Worm (Caenorhabditis elegans) whole organism, L4 larva: ENCODE measurements around the gene K08F9.1.

ENCODE experiments used
- F37D6.2 ChIP-seq: sonication (generic microtip); optimal IDR thresholded peaks from 2 replicates; lab custom pipeline; 2016; ENCODE audit warnings: mild to moderate bottlenecking, missing genetic modification characterization, missing compliant biosample characterization
- F49E8.2 ChIP-seq: sonication (generic microtip); optimal IDR thresholded peaks from 2 replicates; lab custom pipeline; 2016; ENCODE audit warnings: missing compliant biosample characterization, mild to moderate bottlenecking, missing genetic modification characterization, borderline replicate concordance
- T20F7.1 ChIP-seq: fragments of 200-800 bp; sonication (Bioruptor generic); optimal IDR thresholded peaks from 2 replicates; lab custom pipeline; 2018; ENCODE audit warnings: mild to moderate bottlenecking, missing genetic modification characterization, missing compliant biosample characterization
- arid-1 ChIP-seq: fragments of 200-800 bp; sonication (Bioruptor generic); conservative IDR thresholded peaks from 2 replicates; pipeline ENCODE4 v1.3.6; 2022; ENCODE audit warnings: missing genetic modification reagents, missing genetic modification characterization, missing compliant biosample characterization
- ceh-44 ChIP-seq: fragments of 200-800 bp; sonication (Bioruptor generic); IDR thresholded peaks from 2 replicates; pipeline ENCODE4 v1.3.6; 2022; ENCODE audit warnings: missing genetic modification reagents, missing genetic modification characterization, missing compliant biosample characterization
- cey-2 ChIP-seq: sonication (generic microtip); optimal IDR thresholded peaks from 3 replicates; lab custom pipeline; 2017; ENCODE audit warnings: missing genetic modification characterization, mild to moderate bottlenecking, missing compliant biosample characterization, antibody characterized with exemption, borderline replicate concordance; ENCODE audit not compliant: insufficient read depth
- daf-12 ChIP-seq: fragments of 150-350 bp; optimal IDR thresholded peaks from 2 replicates; lab custom pipeline; 2014; ENCODE audit warnings: missing biosample characterization, missing genetic modification reagents, missing genetic modification characterization
- daf-16 ChIP-seq, 3 experiments: sonication (generic microtip); optimal IDR thresholded peaks; 2 replicates each; lab custom pipeline; 2016 to 2017; ENCODE audit warnings: missing genetic modification characterization in 3 of 3, missing genetic modification reagents in 3 of 3, mild to moderate bottlenecking in 2 of 3, missing compliant biosample characterization in 2 of 3, missing biosample characterization in 1 of 3, moderate library complexity in 1 of 3
- dmd-6 ChIP-seq: fragments of 200-800 bp; sonication (Bioruptor generic); IDR thresholded peaks from 2 replicates; pipeline ENCODE4 v1.3.6; 2022; ENCODE audit warnings: missing genetic modification reagents, missing genetic modification characterization, missing compliant biosample characterization
- dmd-8 ChIP-seq: fragments of 200-800 bp; sonication (Bioruptor generic); IDR thresholded peaks from 2 replicates; pipeline ENCODE4 v1.3.6; 2022; ENCODE audit warnings: missing genetic modification characterization, missing compliant biosample characterization
- dmd-9 ChIP-seq: fragments of 200-800 bp; sonication (Bioruptor generic); IDR thresholded peaks from 2 replicates; pipeline ENCODE4 v1.3.6; 2022; ENCODE audit warnings: missing genetic modification reagents, missing genetic modification characterization, missing compliant biosample characterization
- dve-1 ChIP-seq: sonication (generic microtip); optimal IDR thresholded peaks from 2 replicates; lab custom pipeline; 2017; ENCODE audit warnings: antibody characterized with exemption, mild to moderate bottlenecking, missing genetic modification characterization, missing compliant biosample characterization; ENCODE audit not compliant: insufficient read depth
- egl-43 ChIP-seq: fragments of 200-800 bp; sonication (Bioruptor generic); IDR thresholded peaks from 2 replicates; pipeline ENCODE4 v1.3.6; 2022; ENCODE audit warnings: missing genetic modification reagents, missing genetic modification characterization, missing compliant biosample characterization
- gei-8 ChIP-seq: fragments of 200-800 bp; sonication (Bioruptor generic); optimal IDR thresholded peaks from 2 replicates; lab custom pipeline; 2018; ENCODE audit warnings: mild to moderate bottlenecking, missing genetic modification characterization, missing compliant biosample characterization
- hif-1 ChIP-seq, 2 experiments: sonication (generic microtip); optimal IDR thresholded peaks; 2 replicates each; lab custom pipeline; 2016 to 2017; ENCODE audit warnings: missing compliant biosample characterization in 2 of 2, missing genetic modification characterization in 2 of 2, missing genetic modification reagents in 2 of 2, missing genotype in 2 of 2, mild to moderate bottlenecking in 1 of 2
- hmg-1.1 ChIP-seq: fragments of 200-800 bp; sonication (Bioruptor generic); IDR thresholded peaks from 2 replicates; pipeline ENCODE4 v1.3.6; 2022; ENCODE audit warnings: missing genetic modification reagents, missing genetic modification characterization, missing compliant biosample characterization
- lim-7 ChIP-seq: fragments of 200-800 bp; sonication (Bioruptor generic); IDR thresholded peaks from 2 replicates; pipeline ENCODE4 v1.3.6; 2022; ENCODE audit warnings: missing genetic modification characterization, missing compliant biosample characterization
- lin-1 ChIP-seq: fragments of 200-800 bp; sonication (Bioruptor generic); IDR thresholded peaks from 2 replicates; pipeline ENCODE4 v1.3.6; 2022; ENCODE audit warnings: missing genetic modification reagents, missing genetic modification characterization, missing compliant biosample characterization
- lin-38 ChIP-seq: fragments of 200-800 bp; sonication (Bioruptor generic); IDR thresholded peaks from 2 replicates; pipeline ENCODE4 v1.3.6; 2022; ENCODE audit warnings: missing genetic modification reagents, missing genetic modification characterization, missing compliant biosample characterization
- lin-39 ChIP-seq: fragments of 150-350 bp; optimal IDR thresholded peaks from 2 replicates; lab custom pipeline; 2014; ENCODE audit warnings: missing biosample characterization, missing genetic modification reagents, missing genetic modification characterization
- madf-9 ChIP-seq: fragments of 200-800 bp; sonication (Bioruptor generic); conservative IDR thresholded peaks from 2 replicates; pipeline ENCODE4 v1.3.6; 2022; ENCODE audit warnings: missing genetic modification reagents, missing genetic modification characterization, missing compliant biosample characterization
- mes-2 ChIP-seq: sonication (generic microtip); optimal IDR thresholded peaks from 2 replicates; lab custom pipeline; 2016; ENCODE audit warnings: missing genotype, mild to moderate bottlenecking, missing genetic modification characterization, missing compliant biosample characterization; ENCODE audit not compliant: poor library complexity, severe bottlenecking
- mxl-2 ChIP-seq: fragments of 200-800 bp; sonication (Bioruptor generic); conservative IDR thresholded peaks from 2 replicates; pipeline ENCODE4 v1.3.6; 2022; ENCODE audit warnings: missing genetic modification reagents, missing genetic modification characterization, missing compliant biosample characterization
- mxl-3 ChIP-seq: fragments of 200-800 bp; sonication (Bioruptor generic); optimal IDR thresholded peaks from 2 replicates; lab custom pipeline; 2018; ENCODE audit warnings: mild to moderate bottlenecking, missing genetic modification characterization, missing compliant biosample characterization
- nhr-11 ChIP-seq: fragments of 150-350 bp; optimal IDR thresholded peaks from 2 replicates; lab custom pipeline; 2014; ENCODE audit warnings: missing biosample characterization, missing genetic modification characterization
- nhr-28 ChIP-seq: fragments of 150-350 bp; optimal IDR thresholded peaks from 2 replicates; lab custom pipeline; 2014; ENCODE audit warnings: missing biosample characterization, missing genetic modification characterization
- nhr-41 ChIP-seq: fragments of 200-800 bp; sonication (Bioruptor generic); IDR thresholded peaks from 2 replicates; pipeline ENCODE4 v1.3.6; 2022; ENCODE audit warnings: missing genetic modification reagents, missing genetic modification characterization, missing compliant biosample characterization
- nhr-42 ChIP-seq: fragments of 200-800 bp; sonication (Bioruptor generic); IDR thresholded peaks from 2 replicates; pipeline ENCODE4 v1.3.6; 2022; ENCODE audit warnings: missing genetic modification characterization, missing compliant biosample characterization
- pqm-1 ChIP-seq: sonication (generic microtip); optimal IDR thresholded peaks from 2 replicates; lab custom pipeline; 2017; ENCODE audit warnings: missing biosample characterization, missing genetic modification characterization
- skn-1 ChIP-seq: fragments of 150-350 bp; optimal IDR thresholded peaks from 2 replicates; lab custom pipeline; 2014; ENCODE audit warnings: missing biosample characterization, missing genetic modification characterization
- spr-1 ChIP-seq: sonication (generic microtip); optimal IDR thresholded peaks from 2 replicates; lab custom pipeline; 2016; ENCODE audit warnings: mild to moderate bottlenecking, missing genetic modification characterization, missing compliant biosample characterization
- vab-7 ChIP-seq: fragments of 200-800 bp; sonication (Bioruptor generic); IDR thresholded peaks from 2 replicates; pipeline ENCODE4 v1.3.6; 2022; ENCODE audit warnings: missing genetic modification reagents, missing genetic modification characterization, missing compliant biosample characterization
- ztf-11 ChIP-seq: fragments of 150-350 bp; optimal IDR thresholded peaks from 2 replicates; lab custom pipeline; 2014; ENCODE audit warnings: missing biosample characterization, missing genetic modification characterization

Gene K08F9.1

ce11 chrV:15109260-15109659 lies 33.9 kb downstream of the K08F9.1 start, which contains the start of gene Y75B12A.2:
Gene Y75B12A.2, plus strand, starts transcription at chrV:15109560.
- TF ChIP-seq daf-12 (tag; lab: Kevin White, UChicago) (no peak), daf-16 (GFP tag; optimal IDR thresholded peaks at IDR 0.05; lab: Kevin White, UChicago) (no peak), daf-16 (tag; optimal IDR thresholded peaks at IDR 0.05; lab: Kevin White, UChicago) (no peak), skn-1 (tag; lab: Kevin White, UChicago) (no peak), gei-8 (GFP tag; lab: Kevin White, UChicago) (no peak), mxl-2 (GFP tag; lab: Robert Waterston, UW) (no peak), nhr-11 (tag; lab: Kevin White, UChicago) (no peak), arid-1 (GFP tag; lab: Robert Waterston, UW) (no peak), lin-1 (GFP tag; lab: Robert Waterston, UW) (no peak), nhr-41 (GFP tag; lab: Robert Waterston, UW) (no peak), dmd-9 (GFP tag; lab: Robert Waterston, UW) (no peak), T20F7.1 (no peak)

ce11 chrV:15105893-15106598 lies 37.1 kb downstream of the K08F9.1 start, which contains the start of gene C01G10.14:
Gene C01G10.14, minus strand, starts transcription at chrV:15105943.
- TF ChIP-seq hmg-1.1 (GFP tag; lab: Robert Waterston, UW), result peak; percentile 21; the same call in 1 of the 2 replicates
- 0 out of 2 replicates have a peak, but pooled peaks have one; percentile 58 for TF ChIP-seq dmd-8 (GFP tag; lab: Robert Waterston, UW)
- 0 out of 2 replicates have a peak, but pooled peaks have one; percentile 14 for TF ChIP-seq egl-43 (GFP tag; lab: Robert Waterston, UW)
- peak; percentile 67 for TF ChIP-seq lim-7 (GFP tag; lab: Robert Waterston, UW)
- TF ChIP-seq ceh-44 (GFP tag; lab: Robert Waterston, UW), result 0 out of 2 replicates have a peak, but pooled peaks have one; percentile 37

DNA sequence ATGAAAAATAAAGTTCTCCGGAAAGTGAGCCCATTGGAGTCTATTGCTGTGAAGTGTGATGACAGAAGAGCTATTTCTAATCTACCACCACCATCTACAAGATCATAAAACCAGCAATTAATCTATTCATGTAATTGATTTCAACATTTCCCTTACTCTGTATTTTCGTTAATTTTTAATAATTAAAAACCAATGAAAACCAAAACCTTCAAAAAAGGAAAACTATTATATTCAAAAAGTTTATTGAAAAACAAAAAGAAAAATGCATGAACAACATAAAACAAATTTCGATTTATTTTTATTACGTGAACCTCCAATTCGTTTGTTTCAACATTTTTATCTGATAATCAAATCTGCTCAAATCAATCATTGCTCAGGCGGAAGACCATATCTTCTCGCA lies 43.7 kb downstream of the K08F9.1 start, which contains the start of gene C01G10.1:
TSS of gene C01G10.1 (plus strand) at position 301 of the 400 bp plus-strand sequence.
- TF ChIP-seq madf-9 (GFP tag; lab: Robert Waterston, UW), result no peak
- no peak for TF ChIP-seq dmd-6 (GFP tag; lab: Robert Waterston, UW)
- TF ChIP-seq lin-38, result no peak
- no peak for TF ChIP-seq ztf-11
- TF ChIP-seq nhr-41 (GFP tag; lab: Robert Waterston, UW), result no peak
- no peak for TF ChIP-seq mxl-3
- no peak for TF ChIP-seq nhr-28 (tag; lab: Kevin White, UChicago)
- TF ChIP-seq dve-1 (tag; lab: Kevin White, UChicago), result no peak
- TF ChIP-seq spr-1 (tag; lab: Kevin White, UChicago), result no peak
- TF ChIP-seq mes-2, result no peak
- TF ChIP-seq nhr-42 (GFP tag; lab: Robert Waterston, UW), result no peak
- no peak for TF ChIP-seq cey-2
- no peak for TF ChIP-seq F49E8.2

DNA sequence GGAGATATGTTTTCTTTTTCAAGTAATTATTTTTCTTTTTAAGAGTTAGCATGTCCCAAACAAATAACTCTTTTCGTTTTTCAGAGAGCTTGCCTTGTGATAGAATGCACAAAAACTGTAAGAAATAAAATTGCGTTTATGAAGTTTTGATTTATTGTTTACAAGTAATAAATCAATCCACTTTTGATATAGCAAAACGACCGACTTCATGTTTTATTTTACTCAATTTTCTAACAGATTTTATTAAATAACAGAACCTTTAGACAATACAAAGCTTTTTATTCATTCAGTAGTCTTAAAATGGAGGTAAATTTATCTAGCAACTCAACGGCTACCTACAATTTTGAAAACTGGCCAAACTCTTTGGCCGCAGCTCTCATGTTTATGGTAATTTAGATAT lies 48.4 kb downstream of the K08F9.1 start, which contains the start of gene srx-78:
TSS of gene srx-78 (plus strand) at position 301 of the 400 bp plus-strand sequence.
- TF ChIP-seq pqm-1 (tag; lab: Kevin White, UChicago) (no peak), lim-7 (GFP tag; lab: Robert Waterston, UW) (no peak)
- TF ChIP-seq, all 104 proteins: peak for 0

DNA sequence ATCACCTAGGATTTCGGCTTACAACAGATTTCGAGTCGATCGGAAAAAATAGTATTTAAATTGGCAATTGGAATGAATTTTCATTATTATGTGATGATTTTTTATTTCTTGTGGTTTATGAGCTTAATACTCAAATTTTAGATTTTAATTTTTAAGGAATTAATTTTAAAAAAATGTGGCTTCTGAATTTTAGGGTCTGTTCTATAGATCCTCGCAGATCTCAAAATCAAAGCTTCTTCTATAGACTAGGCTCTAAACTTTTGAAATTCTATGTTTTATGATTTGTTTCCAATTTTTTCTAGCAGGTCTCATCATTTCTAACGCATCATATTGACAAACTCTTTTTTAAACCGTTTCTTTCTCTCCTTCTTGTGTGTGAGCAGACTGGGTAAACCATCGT lies 50.5 kb downstream of the K08F9.1 start, which contains the start of gene txt-12:
TSS of gene txt-12 (plus strand) at position 301 of the 400 bp plus-strand sequence.
- TF ChIP-seq ceh-44 (GFP tag; lab: Robert Waterston, UW), result no peak
- TF ChIP-seq hif-1 (tag; optimal IDR thresholded peaks at IDR 0.05; lab: Kevin White, UChicago), result no peak
- TF ChIP-seq vab-7, result no peak
- TF ChIP-seq F37D6.2, result no peak
- no peak for TF ChIP-seq lin-39
